Fruit fly (Drosophila melanogaster): ENCODE results near the gene CG44194.

The CG44194 gene

dm6 chr3R:12981334-12982166 lies 16.0 kb downstream of the CG44194 start (continued):
- TF ChIP-seq CG2116 (GFP tag; optimal IDR thresholded peaks at IDR 0.05) (no peak), CG1024 (GFP tag; IDR thresholded peaks at IDR 0.05) (0 out of 2 replicates have a peak, but pooled peaks have one; percentile 17), ranshi (GFP tag; IDR thresholded peaks at IDR 0.05) (peak; percentile 41; the same call in 1 of the 2 replicates), Usf (GFP tag; optimal IDR thresholded peaks at IDR 0.05) (peak; percentile 17), CG1603 (tag; optimal IDR thresholded peaks at IDR 0.05) (peak; percentile 22), CG33213 (GFP tag; optimal IDR thresholded peaks at IDR 0.05) (no peak), CG14965 (GFP tag; optimal IDR thresholded peaks at IDR 0.05; ENCODE audit: borderline replicate concordance) (no peak), run (tag; optimal IDR thresholded peaks at IDR 0.05) (no peak), Deaf1 (tag; optimal IDR thresholded peaks at IDR 0.05) (peak; percentile 60), so (GFP tag; IDR thresholded peaks at IDR 0.05) (0 out of 3 replicates have a peak, but pooled peaks have one; percentile 40), CG15011 (GFP tag; optimal IDR thresholded peaks at IDR 0.05) (peak; percentile 70), pho (GFP tag; optimal IDR thresholded peaks at IDR 0.05) (no peak), CG1233 (GFP tag; optimal IDR thresholded peaks at IDR 0.05) (peak; percentile 11), YL-1 (GFP tag; optimal IDR thresholded peaks at IDR 0.05) (no peak), gcm (GFP tag; optimal IDR thresholded peaks at IDR 0.05) (peak; percentile 45), knrl (GFP tag; IDR thresholded peaks at IDR 0.05; ENCODE audit: partially characterized antibody) (no peak), repo (GFP tag; optimal IDR thresholded peaks at IDR 0.05) (peak; percentile 13), sima (GFP tag; optimal IDR thresholded peaks at IDR 0.05) (no peak), eyg (GFP tag; optimal IDR thresholded peaks at IDR 0.05) (no peak), CG16813 (GFP tag; IDR thresholded peaks at IDR 0.05; ENCODE audit: partially characterized antibody) (no peak), Ets97D (GFP tag; optimal IDR thresholded peaks at IDR 0.05) (no peak), ro (GFP tag; IDR thresholded peaks at IDR 0.05) (no peak), CG17829 (tag; optimal IDR thresholded peaks at IDR 0.05) (peak; percentile 70), Nf-YB (GFP tag; optimal IDR thresholded peaks at IDR 0.05) (peak; percentile 47), CG7987 (GFP tag; optimal IDR thresholded peaks at IDR 0.05) (no peak), croc (GFP tag; conservative IDR thresholded peaks at IDR 0.05) (0 out of 3 replicates have a peak, but pooled peaks have one; percentile 19), Hr51 (GFP tag; optimal IDR thresholded peaks at IDR 0.05) (peak in 1 of 2 experiments; percentile 79), crp (GFP tag; optimal IDR thresholded peaks at IDR 0.05) (no peak), Hand (GFP tag; optimal IDR thresholded peaks at IDR 0.05) (no peak), CG12155 (GFP tag; optimal IDR thresholded peaks at IDR 0.05) (peak; percentile 36), CG32772 (GFP tag; IDR thresholded peaks at IDR 0.05) (peak; percentile 44; the same call in 1 of the 2 replicates), nmo (GFP tag; optimal IDR thresholded peaks at IDR 0.05) (peak; percentile 82), trem (tag; optimal IDR thresholded peaks at IDR 0.05) (peak; percentile 34), wek (GFP tag; optimal IDR thresholded peaks at IDR 0.05) (no peak), CG9215 (GFP tag; IDR thresholded peaks at IDR 0.05) (no peak; the same call in 1 of the 2 replicates), CG12744 (GFP tag; optimal IDR thresholded peaks at IDR 0.05) (peak; percentile 34), CG43689 (GFP tag; IDR thresholded peaks at IDR 0.05) (no peak), Neu2 (GFP tag; optimal IDR thresholded peaks at IDR 0.05; ENCODE audit: borderline replicate concordance) (no peak), CG7372 (GFP tag; IDR thresholded peaks at IDR 0.05) (no peak), CTCF (GFP tag; optimal IDR thresholded peaks at IDR 0.05) (no peak), CG3838 (GFP tag; optimal IDR thresholded peaks at IDR 0.05) (peak; percentile 43), gro (GFP tag; optimal IDR thresholded peaks at IDR 0.05) (no peak), D19A (tag; optimal IDR thresholded peaks at IDR 0.05) (peak; percentile 60), CG17385 (GFP tag; optimal IDR thresholded peaks at IDR 0.05) (peak; percentile 54), cas (GFP tag; IDR thresholded peaks at IDR 0.05) (no peak), CG4404 (GFP tag; IDR thresholded peaks at IDR 0.05) (no peak), CG16779 (GFP tag; IDR thresholded peaks at IDR 0.05) (no peak), dimm (GFP tag; IDR thresholded peaks at IDR 0.05) (peak; percentile 30; the same call in 1 of the 2 replicates), CG18764 (GFP tag; optimal IDR thresholded peaks at IDR 0.05) (peak; percentile 40)

All from whole organism, embryonic.